Worm (Caenorhabditis elegans) whole organism, mixed stage, embryonic: Measurements from ENCODE around the gene D2045.8.

Experiments used
- ces-1 ChIP-seq: fragments of 150-350 bp; optimal IDR thresholded peaks from 2 replicates; lab custom pipeline; 2014; ENCODE audit warnings: missing biosample characterization, missing genetic modification reagents, missing genetic modification characterization
- nhr-76 ChIP-seq: sonication (generic microtip); optimal IDR thresholded peaks from 2 replicates; lab custom pipeline; 2017; ENCODE audit warnings: missing biosample characterization, missing genetic modification characterization
- snpc-4 ChIP-seq: fragments of 150-350 bp; optimal IDR thresholded peaks from 2 replicates; lab custom pipeline; 2014; ENCODE audit warnings: missing biosample characterization, missing genetic modification characterization

DNA sequence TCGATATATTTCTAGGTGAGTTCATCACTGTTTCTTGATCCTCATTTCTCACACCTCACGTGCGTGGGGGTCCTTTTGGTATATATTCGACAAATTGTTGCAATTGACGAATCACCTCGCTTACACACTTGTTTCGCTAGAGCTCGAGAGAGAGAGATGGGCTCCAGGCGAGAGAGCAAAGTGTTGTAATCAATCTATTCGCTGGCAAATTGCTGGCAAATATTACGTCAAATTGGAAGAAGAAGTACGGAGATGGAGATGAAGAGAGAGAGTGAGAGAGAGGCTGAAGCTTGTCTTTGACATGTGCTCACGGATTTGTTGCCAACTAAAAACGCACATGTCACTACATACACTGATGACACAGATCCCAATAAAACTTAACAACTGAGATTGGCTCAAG lies 43.8 kb downstream of the D2045.8 start:
- TF ChIP-seq nhr-76 (no peak), ces-1 (no peak), snpc-4 (tag; lab: Kevin White, UChicago) (no peak)
